Worm (Caenorhabditis elegans) whole organism, midembryonic: ENCODE data around the gene C54F6.12.

Experiments
- klf-2 ChIP-seq: fragments of 200-800 bp; sonication (Bioruptor generic); conservative IDR thresholded peaks from 2 replicates; pipeline ENCODE4 v1.3.6; 2022; ENCODE audit warnings: missing genetic modification reagents, missing genetic modification characterization, missing compliant biosample characterization
- ref-1 ChIP-seq: fragments of 200-800 bp; sonication (Bioruptor generic); conservative IDR thresholded peaks from 2 replicates; pipeline ENCODE4 v1.3.6; 2022; ENCODE audit warnings: missing genetic modification reagents, missing genetic modification characterization, missing compliant biosample characterization
- ztf-23 ChIP-seq: fragments of 200-800 bp; sonication (Bioruptor generic); IDR thresholded peaks from 2 replicates; pipeline ENCODE4 v1.3.6; 2022; ENCODE audit warnings: missing genetic modification reagents, missing genetic modification characterization, missing compliant biosample characterization
- ztf-29 ChIP-seq: fragments of 200-800 bp; sonication (Bioruptor generic); IDR thresholded peaks from 2 replicates; pipeline ENCODE4 v1.3.6; 2022; ENCODE audit warnings: missing genetic modification reagents, missing genetic modification characterization, missing compliant biosample characterization

ce11 chrV:7529840-7530239 lies 8.1 kb downstream of the C54F6.12 start, which contains the start of gene swt-2:
- no peak for TF ChIP-seq klf-2 (GFP tag; lab: Robert Waterston, UW)
- TF ChIP-seq ref-1 (GFP tag; lab: Robert Waterston, UW): no peak
- TF ChIP-seq ztf-23: no peak
- TF ChIP-seq ztf-29 (GFP tag; lab: Robert Waterston, UW): no peak
